Worm (Caenorhabditis elegans) whole organism, mixed stage, embryonic: ENCODE results near the gene F49C12.5.
"Not testable (repeated sequence)": the region's sequence is repeated elsewhere in the genome, so short reads cannot be mapped to it uniquely, and the experiment has no call there.

Experiments used
- mab-5 ChIP-seq: fragments of 150-350 bp; optimal IDR thresholded peaks from 2 replicates; lab custom pipeline; 2014; ENCODE audit warnings: missing biosample characterization, missing genetic modification characterization
- pha-4 ChIP-seq: fragments of 150-350 bp; optimal IDR thresholded peaks from 2 replicates; lab custom pipeline; 2018; ENCODE audit warnings: missing biosample characterization, missing genetic modification reagents, missing genetic modification characterization
- unc-39 ChIP-seq: fragments of 150-350 bp; optimal IDR thresholded peaks from 2 replicates; lab custom pipeline; 2014; ENCODE audit warnings: missing biosample characterization, missing genetic modification characterization

ce11 chrIV:9286305-9286704 lies 18.4 kb upstream of the F49C12.5 start, which contains the start of gene nhr-267:
- TF ChIP-seq mab-5; unc-39; pha-4 (tag; lab: Kevin White, UChicago): not testable (repeated sequence)
